Fruit fly (Drosophila melanogaster) whole organism, prepupa: Measurements from ENCODE around the gene CheA84a.

Experiments
- Blimp-1 ChIP-seq: fragments of 200-800 bp; sonication (Bioruptor generic); optimal IDR thresholded peaks from 3 replicates; lab custom pipeline; 2017; ENCODE audit warnings: missing biosample characterization, missing genetic modification characterization, mild to moderate bottlenecking, moderate library complexity, missing genetic modification reagents
- CG10631 ChIP-seq: fragments of 200-800 bp; sonication (Bioruptor generic); optimal IDR thresholded peaks from 2 replicates; lab custom pipeline; 2016; ENCODE audit warnings: missing biosample characterization, missing genetic modification characterization
- CG11294 ChIP-seq: fragments of 200-800 bp; sonication (Bioruptor generic); IDR thresholded peaks from 2 replicates; pipeline ENCODE4 v1.3.6; 2022; ENCODE audit warnings: missing biosample characterization, missing genetic modification characterization
- CG11762 ChIP-seq: fragments of 200-800 bp; sonication (Bioruptor generic); optimal IDR thresholded peaks from 3 replicates; lab custom pipeline; 2016; ENCODE audit warnings: missing biosample characterization, missing genetic modification characterization; ENCODE audit not compliant: insufficient read depth
- CG15336 ChIP-seq: fragments of 200-800 bp; sonication (Bioruptor generic); IDR thresholded peaks from 2 replicates; pipeline ENCODE4 v1.3.6; 2022; ENCODE audit warnings: missing biosample characterization, missing genetic modification characterization
- CG1621 ChIP-seq: fragments of 200-800 bp; sonication (Bioruptor generic); optimal IDR thresholded peaks from 3 replicates; lab custom pipeline; 2018; ENCODE audit warnings: missing biosample characterization, mild to moderate bottlenecking, missing genetic modification characterization
- CG3032 ChIP-seq: fragments of 200-800 bp; optimal IDR thresholded peaks from 2 replicates; lab custom pipeline; 2019; ENCODE audit warnings: missing biosample characterization, mild to moderate bottlenecking, missing genetic modification characterization, moderate library complexity
- CG31627 ChIP-seq: fragments of 200-800 bp; sonication (Bioruptor generic); optimal IDR thresholded peaks from 3 replicates; lab custom pipeline; 2016; ENCODE audit warnings: missing biosample characterization, missing genetic modification characterization
- CG32006 ChIP-seq: fragments of 200-800 bp; sonication (Bioruptor generic); optimal IDR thresholded peaks from 3 replicates; lab custom pipeline; 2017; ENCODE audit warnings: missing biosample characterization, mild to moderate bottlenecking, missing genetic modification characterization
- CG34406 ChIP-seq: fragments of 200-800 bp; sonication (Bioruptor generic); optimal IDR thresholded peaks from 3 replicates; lab custom pipeline; 2016; ENCODE audit warnings: missing biosample characterization, missing genetic modification characterization
- CG4318 ChIP-seq: fragments of 200-800 bp; sonication (Bioruptor generic); optimal IDR thresholded peaks from 3 replicates; lab custom pipeline; 2017; ENCODE audit warnings: missing biosample characterization, mild to moderate bottlenecking, missing genetic modification characterization
- CG6163 ChIP-seq: fragments of 200-800 bp; sonication (Bioruptor generic); IDR thresholded peaks from 3 replicates; pipeline ENCODE4 v1.3.6; 2022; ENCODE audit warnings: missing biosample characterization, missing genetic modification characterization
- CG6276 ChIP-seq: fragments of 200-800 bp; sonication (Bioruptor generic); optimal IDR thresholded peaks from 2 replicates; lab custom pipeline; 2017; ENCODE audit warnings: missing biosample characterization, mild to moderate bottlenecking, missing genetic modification characterization
- CG6792 ChIP-seq: fragments of 200-800 bp; sonication (Bioruptor generic); optimal IDR thresholded peaks from 3 replicates; lab custom pipeline; 2016; ENCODE audit warnings: missing biosample characterization, missing genetic modification characterization
- CG6808 ChIP-seq: fragments of 200-800 bp; sonication (Bioruptor generic); optimal IDR thresholded peaks from 3 replicates; lab custom pipeline; 2017; ENCODE audit warnings: missing biosample characterization, missing genetic modification characterization, mild to moderate bottlenecking, moderate library complexity, missing genetic modification reagents
- CG7368 ChIP-seq: fragments of 200-800 bp; sonication (Bioruptor generic); optimal IDR thresholded peaks from 3 replicates; lab custom pipeline; 2016; ENCODE audit warnings: missing biosample characterization, missing genetic modification characterization
- CG8319 ChIP-seq: fragments of 200-800 bp; sonication (Bioruptor generic); optimal IDR thresholded peaks from 3 replicates; lab custom pipeline; 2016; ENCODE audit warnings: missing biosample characterization, missing genetic modification characterization
- CG8632 ChIP-seq: fragments of 200-800 bp; sonication (Bioruptor generic); optimal IDR thresholded peaks from 3 replicates; lab custom pipeline; 2016; ENCODE audit warnings: missing biosample characterization, missing genetic modification characterization
- Eip75B ChIP-seq: fragments of 200-800 bp; sonication (Bioruptor generic); optimal IDR thresholded peaks from 3 replicates; lab custom pipeline; 2016; ENCODE audit warnings: missing biosample characterization, missing genetic modification characterization
- Eip78C ChIP-seq: fragments of 200-800 bp; sonication (Bioruptor generic); peaks from one replicate; lab custom pipeline; 2016; ENCODE audit warnings: missing biosample characterization, missing genetic modification characterization
- Ets21C ChIP-seq: fragments of 200-800 bp; sonication (Bioruptor generic); optimal IDR thresholded peaks from 3 replicates; lab custom pipeline; 2016; ENCODE audit warnings: missing biosample characterization, missing genetic modification characterization
- Ets96B ChIP-seq: fragments of 200-800 bp; optimal IDR thresholded peaks from 2 replicates; lab custom pipeline; 2019; ENCODE audit warnings: missing biosample characterization, mild to moderate bottlenecking, missing genetic modification characterization, moderate library complexity
- Gug ChIP-seq: fragments of 200-800 bp; sonication (Bioruptor generic); IDR thresholded peaks from 2 replicates; pipeline ENCODE4 v1.3.6; 2022; ENCODE audit warnings: missing biosample characterization, missing genetic modification characterization
- Hr39 ChIP-seq: fragments of 200-800 bp; sonication (Bioruptor generic); optimal IDR thresholded peaks from 2 replicates; lab custom pipeline; 2016; ENCODE audit warnings: missing biosample characterization, missing genetic modification characterization
- Hr4 ChIP-seq: fragments of 200-800 bp; sonication (Bioruptor generic); optimal IDR thresholded peaks from 3 replicates; lab custom pipeline; 2016; ENCODE audit warnings: missing biosample characterization, missing genetic modification characterization
- Met ChIP-seq: fragments of 200-800 bp; sonication (Bioruptor generic); optimal IDR thresholded peaks from 3 replicates; lab custom pipeline; 2016; ENCODE audit warnings: missing biosample characterization, missing genetic modification characterization
- Sox102F ChIP-seq: fragments of 200-800 bp; sonication (Bioruptor generic); optimal IDR thresholded peaks from 2 replicates; lab custom pipeline; 2016; ENCODE audit warnings: missing biosample characterization, mild to moderate bottlenecking, missing genetic modification characterization
- Sox14 ChIP-seq: fragments of 200-800 bp; sonication (Bioruptor generic); optimal IDR thresholded peaks from 3 replicates; lab custom pipeline; 2016; ENCODE audit warnings: missing biosample characterization, missing genetic modification characterization
- Sox15 ChIP-seq: fragments of 200-800 bp; sonication (Bioruptor generic); optimal IDR thresholded peaks from 3 replicates; lab custom pipeline; 2016; ENCODE audit warnings: missing biosample characterization, missing genetic modification characterization
- achi ChIP-seq: fragments of 200-800 bp; sonication (Bioruptor generic); optimal IDR thresholded peaks from 3 replicates; lab custom pipeline; 2016; ENCODE audit warnings: missing biosample characterization, missing genetic modification characterization
- acj6 ChIP-seq: fragments of 200-800 bp; sonication (Bioruptor generic); optimal IDR thresholded peaks from 3 replicates; lab custom pipeline; 2016; ENCODE audit warnings: missing biosample characterization, missing genetic modification characterization
- cyc ChIP-seq: fragments of 200-800 bp; sonication (Bioruptor generic); optimal IDR thresholded peaks from 3 replicates; lab custom pipeline; 2016; ENCODE audit warnings: missing biosample characterization, missing genetic modification characterization
- dac ChIP-seq: fragments of 200-800 bp; sonication (Bioruptor generic); optimal IDR thresholded peaks from 2 replicates; lab custom pipeline; 2017; ENCODE audit warnings: missing biosample characterization, mild to moderate bottlenecking, missing genetic modification characterization
- eg ChIP-seq: fragments of 200-800 bp; sonication (Bioruptor generic); IDR thresholded peaks from 3 replicates; pipeline ENCODE4 v1.3.6; 2022; ENCODE audit warnings: missing biosample characterization, missing genetic modification characterization
- esn ChIP-seq: fragments of 200-800 bp; sonication (Bioruptor generic); optimal IDR thresholded peaks from 2 replicates; lab custom pipeline; 2016; ENCODE audit warnings: missing biosample characterization, mild to moderate bottlenecking, missing genetic modification characterization, moderate library complexity
- fd59A ChIP-seq: fragments of 200-800 bp; sonication (Bioruptor generic); optimal IDR thresholded peaks from 2 replicates; lab custom pipeline; 2017; ENCODE audit warnings: missing biosample characterization, mild to moderate bottlenecking, missing genetic modification characterization, missing genetic modification reagents
- fkh ChIP-seq: fragments of 200-800 bp; sonication (Bioruptor generic); optimal IDR thresholded peaks from 3 replicates; lab custom pipeline; 2017; ENCODE audit warnings: missing biosample characterization, mild to moderate bottlenecking, missing genetic modification characterization, moderate library complexity
- lz ChIP-seq: fragments of 200-800 bp; sonication (Bioruptor generic); optimal IDR thresholded peaks from 3 replicates; lab custom pipeline; 2016; ENCODE audit warnings: missing biosample characterization, missing genetic modification characterization
- net ChIP-seq: fragments of 200-800 bp; sonication (Bioruptor generic); optimal IDR thresholded peaks from 3 replicates; lab custom pipeline; 2016; ENCODE audit warnings: missing biosample characterization, missing genetic modification characterization
- pdm3 ChIP-seq: fragments of 200-800 bp; sonication (Bioruptor generic); optimal IDR thresholded peaks from 3 replicates; lab custom pipeline; 2016; ENCODE audit warnings: missing biosample characterization, missing genetic modification characterization
- salr ChIP-seq, 2 experiments: fragments of 200-800 bp; sonication (Bioruptor generic); optimal IDR thresholded peaks; 3 replicates each; lab custom pipeline; 2016 to 2018; ENCODE audit warnings: missing biosample characterization in 2 of 2, missing genetic modification characterization in 2 of 2, mild to moderate bottlenecking in 1 of 2
- spab ChIP-seq: fragments of 200-800 bp; sonication (Bioruptor generic); optimal IDR thresholded peaks from 2 replicates; lab custom pipeline; 2017; ENCODE audit warnings: missing biosample characterization, mild to moderate bottlenecking, missing genetic modification characterization, missing genetic modification reagents
- ss ChIP-seq, 2 experiments: fragments of 200-800 bp; sonication (Bioruptor generic); optimal IDR thresholded peaks; 2 replicates in 1 of 2; 3 replicates in 1 of 2; lab custom pipeline; 2017 to 2018; ENCODE audit warnings: mild to moderate bottlenecking in 2 of 2, missing biosample characterization in 2 of 2, missing genetic modification characterization in 2 of 2, moderate library complexity in 1 of 2
- svp ChIP-seq: fragments of 200-800 bp; sonication (Bioruptor generic); peaks from one replicate; lab custom pipeline; 2016; ENCODE audit warnings: missing biosample characterization, missing genetic modification characterization
- topi ChIP-seq: fragments of 200-800 bp; sonication (Bioruptor generic); optimal IDR thresholded peaks from 3 replicates; lab custom pipeline; 2016; ENCODE audit warnings: missing biosample characterization, missing genetic modification characterization
- vri ChIP-seq: fragments of 200-800 bp; sonication (Bioruptor generic); optimal IDR thresholded peaks from 3 replicates; lab custom pipeline; 2016; ENCODE audit warnings: missing biosample characterization, mild to moderate bottlenecking, missing genetic modification characterization

The CheA84a gene

dm6 chr3R:8239472-8240301 lies 35.1 kb upstream of the CheA84a start (continued):
- TF ChIP-seq cyc (GFP tag; lab: Kevin White, UChicago) (peak; percentile 75), topi (GFP tag; lab: Kevin White, UChicago) (peak; percentile 92), Gug (GFP tag; lab: Robert Waterston, UW) (peak; percentile 43), CG11294 (peak; percentile 40; the same call in 1 of the 2 replicates), Eip78C (GFP tag; lab: Kevin White, UChicago) (peak; percentile 99), Blimp-1 (GFP tag; lab: Kevin White, UChicago) (peak; percentile 79), Hr39 (peak; percentile 83), fd59A (GFP tag; lab: Kevin White, UChicago) (peak; percentile 83), Ets96B (tag; lab: Kevin White, UChicago) (peak; percentile 84), CG3032 (tag; lab: Kevin White, UChicago) (peak; percentile 88), CG6808 (peak; percentile 90), CG7368 (peak; percentile 77), CG31627 (GFP tag; lab: Kevin White, UChicago) (peak; percentile 85), dac (GFP tag; lab: Kevin White, UChicago) (peak; percentile 73)

dm6 chr3R:8233864-8234263 lies 29.2 kb upstream of the CheA84a start:
- TF ChIP-seq CG6276, result no peak
- TF ChIP-seq Met (GFP tag; lab: Kevin White, UChicago), result peak; percentile 44
- TF ChIP-seq Hr4 (GFP tag; lab: Kevin White, UChicago), result peak; percentile 90
- TF ChIP-seq CG4318 (GFP tag; lab: Kevin White, UChicago), result peak; percentile 67
- peak; percentile 63 for TF ChIP-seq esn
- TF ChIP-seq CG32006 (GFP tag; lab: Kevin White, UChicago), result peak; percentile 90
- no peak for TF ChIP-seq fkh (GFP tag; lab: Kevin White, UChicago)
- peak; percentile 50 for TF ChIP-seq lz
- peak; percentile 41 for TF ChIP-seq Hr39
- peak; percentile 73 for TF ChIP-seq achi
- TF ChIP-seq Sox14 (GFP tag; lab: Kevin White, UChicago), result peak; percentile 27
- peak; percentile 60; the same call in 2 of the 3 replicates for TF ChIP-seq CG6163
- no peak for TF ChIP-seq CG8319
- TF ChIP-seq Blimp-1 (GFP tag; lab: Kevin White, UChicago), result no peak
- peak; percentile 65 for TF ChIP-seq dac (GFP tag; lab: Kevin White, UChicago)
- TF ChIP-seq Gug (GFP tag; lab: Robert Waterston, UW), result peak; percentile 57; the same call in 1 of the 2 replicates
- TF ChIP-seq CG6792 (GFP tag; lab: Kevin White, UChicago), result peak; percentile 17
- TF ChIP-seq topi (GFP tag; lab: Kevin White, UChicago), result peak; percentile 32
- TF ChIP-seq svp (GFP tag; lab: Kevin White, UChicago), result no peak
- TF ChIP-seq CG8632 (GFP tag; lab: Kevin White, UChicago), result no peak
- peak in 1 of 2 experiments; percentile 48 for TF ChIP-seq salr (GFP tag; optimal IDR thresholded peaks at IDR 0.05; lab: Kevin White, UChicago)
- peak; percentile 92 for TF ChIP-seq CG15336 (GFP tag; lab: Robert Waterston, UW)
- peak; percentile 81 for TF ChIP-seq Eip78C (GFP tag; lab: Kevin White, UChicago)
- no peak for TF ChIP-seq vri
- peak; percentile 46 for TF ChIP-seq CG10631 (GFP tag; lab: Kevin White, UChicago)
- no peak for TF ChIP-seq ss (GFP tag; optimal IDR thresholded peaks at IDR 0.05; lab: Kevin White, UChicago)
- no peak for TF ChIP-seq spab
- TF ChIP-seq CG11762 (GFP tag; lab: Kevin White, UChicago), result no peak
- no peak for TF ChIP-seq CG3032 (tag; lab: Kevin White, UChicago)
- TF ChIP-seq CG34406 (GFP tag; lab: Kevin White, UChicago), result peak; percentile 53
- TF ChIP-seq CG7368, result peak; percentile 19
- no peak for TF ChIP-seq CG1621
- TF ChIP-seq Ets96B (tag; lab: Kevin White, UChicago), result peak; percentile 9
- peak; percentile 75 for TF ChIP-seq pdm3 (GFP tag; lab: Kevin White, UChicago)
- no peak for TF ChIP-seq cyc (GFP tag; lab: Kevin White, UChicago)
- TF ChIP-seq Sox102F (GFP tag; lab: Kevin White, UChicago), result peak; percentile 44
- TF ChIP-seq acj6, result peak; percentile 57
- TF ChIP-seq eg (GFP tag; lab: Robert Waterston, UW), result peak; percentile 88
- TF ChIP-seq Sox15 (GFP tag; lab: Kevin White, UChicago), result no peak
- TF ChIP-seq CG31627 (GFP tag; lab: Kevin White, UChicago), result peak; percentile 43
- peak; percentile 79 for TF ChIP-seq net (GFP tag; lab: Kevin White, UChicago)
- no peak for TF ChIP-seq Ets21C (GFP tag; lab: Kevin White, UChicago)
- TF ChIP-seq CG11294, result 0 out of 2 replicates have a peak, but pooled peaks have one; percentile 43
- TF ChIP-seq Eip75B (GFP tag; lab: Kevin White, UChicago), result peak; percentile 38
